Worm (Caenorhabditis elegans) whole organism, L1 larva: ENCODE results near the gene cyp-25A1.
A peak's percentile ranks its signal among the peaks of the same experiment; 100 is the strongest.
"Not testable (repeated sequence)": the region's sequence is repeated elsewhere in the genome, so short reads cannot be mapped to it uniquely, and the experiment has no call there.

Experiments
- C04F5.9 ChIP-seq: sonication (generic microtip); optimal IDR thresholded peaks from 2 replicates; lab custom pipeline; 2016; ENCODE audit warnings: missing genetic modification characterization, missing compliant biosample characterization
- C34B4.2 ChIP-seq: sonication (generic microtip); optimal IDR thresholded peaks from 2 replicates; lab custom pipeline; 2017; ENCODE audit warnings: mild to moderate bottlenecking, missing genetic modification characterization, missing compliant biosample characterization
- F16B12.6 ChIP-seq: fragments of 150-350 bp; optimal IDR thresholded peaks from 2 replicates; lab custom pipeline; 2014; ENCODE audit warnings: missing biosample characterization, missing genetic modification characterization
- Y116A8C.19 ChIP-seq: sonication (generic microtip); optimal IDR thresholded peaks from 2 replicates; lab custom pipeline; 2016; ENCODE audit warnings: missing compliant biosample characterization, missing genetic modification characterization, borderline replicate concordance
- ceh-63 ChIP-seq: fragments of 200-800 bp; sonication (Bioruptor generic); optimal IDR thresholded peaks from 2 replicates; lab custom pipeline; 2018; ENCODE audit warnings: mild to moderate bottlenecking, missing genetic modification characterization, missing compliant biosample characterization
- ceh-8 ChIP-seq: fragments of 200-800 bp; sonication (Bioruptor generic); optimal IDR thresholded peaks from 2 replicates; lab custom pipeline; 2018; ENCODE audit warnings: mild to moderate bottlenecking, missing genetic modification characterization, moderate library complexity, missing compliant biosample characterization
- ceh-82 ChIP-seq, 3 experiments: fragments of 150-350 bp in 1 of 3; sonication (generic microtip) in 2 of 3; optimal IDR thresholded peaks; 2 replicates each; lab custom pipeline; 2014 to 2017; ENCODE audit warnings: missing biosample characterization in 3 of 3, missing genetic modification characterization in 3 of 3
- ceh-88 ChIP-seq: fragments of 200-800 bp; sonication (Bioruptor generic); IDR thresholded peaks from 2 replicates; pipeline ENCODE4 v1.3.6; 2022; ENCODE audit warnings: missing genetic modification characterization, missing compliant biosample characterization
- dpl-1 ChIP-seq, 3 experiments: fragments of 150-350 bp in 2 of 3; sonication (generic microtip) in 1 of 3; optimal IDR thresholded peaks; 2 replicates each; lab custom pipeline; 2014 to 2017; ENCODE audit warnings: missing biosample characterization in 3 of 3, missing genetic modification characterization in 3 of 3, missing genetic modification reagents in 3 of 3
- dsc-1 ChIP-seq: sonication (generic microtip); optimal IDR thresholded peaks from 2 replicates; lab custom pipeline; 2016; ENCODE audit warnings: mild to moderate bottlenecking, missing genetic modification characterization, missing compliant biosample characterization
- efl-1 ChIP-seq, 4 experiments: fragments of 150-350 bp; optimal IDR thresholded peaks in 3 of 4; peaks in 1 of 4; 1 replicate in 1 of 4; 2 replicates in 3 of 4; lab custom pipeline; 2014; ENCODE audit warnings: missing biosample characterization in 2 of 4, missing genetic modification characterization in 2 of 4, missing genetic modification reagents in 2 of 4
- egl-13 ChIP-seq: sonication (generic microtip); optimal IDR thresholded peaks from 2 replicates; lab custom pipeline; 2016; ENCODE audit warnings: missing genotype, missing genetic modification reagents, missing genetic modification characterization, missing compliant biosample characterization
- egl-27 ChIP-seq, 2 experiments: fragments of 150-350 bp in 1 of 2; sonication (generic microtip); optimal IDR thresholded peaks; 3 replicates each; lab custom pipeline; 2017 to 2018; ENCODE audit warnings: missing biosample characterization in 2 of 2, missing genetic modification characterization in 2 of 2, missing genetic modification reagents in 2 of 2
- elt-2 ChIP-seq: sonication (generic microtip); optimal IDR thresholded peaks from 2 replicates; lab custom pipeline; 2016; ENCODE audit warnings: missing genetic modification characterization, mild to moderate bottlenecking, inconsistent platforms, missing compliant biosample characterization, missing genetic modification reagents
- fkh-8 ChIP-seq: sonication (generic microtip); optimal IDR thresholded peaks from 2 replicates; lab custom pipeline; 2016; ENCODE audit warnings: mild to moderate bottlenecking, missing genetic modification characterization, missing compliant biosample characterization
- fos-1 ChIP-seq: fragments of 150-350 bp; optimal IDR thresholded peaks from 2 replicates; lab custom pipeline; 2014; ENCODE audit warnings: missing biosample characterization, missing genetic modification characterization
- grh-1 ChIP-seq: fragments of 200-800 bp; sonication (Bioruptor generic); IDR thresholded peaks from 2 replicates; pipeline ENCODE4 v1.3.6; 2022; ENCODE audit warnings: missing genetic modification reagents, missing genetic modification characterization, missing compliant biosample characterization
- isw-1 ChIP-seq: fragments of 200-800 bp; sonication (Bioruptor generic); IDR thresholded peaks from 2 replicates; pipeline ENCODE4 v1.3.6; 2022; ENCODE audit warnings: missing genetic modification characterization, missing compliant biosample characterization
- lin-14 ChIP-seq: fragments of 200-800 bp; sonication (Bioruptor generic); optimal IDR thresholded peaks from 2 replicates; lab custom pipeline; 2018; ENCODE audit warnings: mild to moderate bottlenecking, missing genetic modification characterization, moderate library complexity, missing compliant biosample characterization
- lin-15B ChIP-seq: fragments of 150-350 bp; sonication (generic microtip); optimal IDR thresholded peaks from 3 replicates; lab custom pipeline; 2014; ENCODE audit warnings: missing biosample characterization, missing genetic modification characterization
- lin-35 ChIP-seq, 2 experiments: fragments of 150-350 bp; optimal IDR thresholded peaks; 2 replicates each; lab custom pipeline; 2014; ENCODE audit warnings: missing biosample characterization in 2 of 2, missing genetic modification characterization in 2 of 2, missing genetic modification reagents in 2 of 2
- lin-39 ChIP-seq: fragments of 150-350 bp; optimal IDR thresholded peaks from 2 replicates; lab custom pipeline; 2014; ENCODE audit warnings: missing biosample characterization, missing genetic modification reagents, missing genetic modification characterization
- lir-3 ChIP-seq: sonication (generic microtip); optimal IDR thresholded peaks from 2 replicates; lab custom pipeline; 2016; ENCODE audit warnings: mild to moderate bottlenecking, missing genetic modification characterization, moderate library complexity, missing compliant biosample characterization; ENCODE audit not compliant: poor library complexity
- lsy-2 ChIP-seq, 2 experiments: fragments of 150-350 bp; optimal IDR thresholded peaks; 2 replicates each; lab custom pipeline; 2014; ENCODE audit warnings: missing biosample characterization in 2 of 2, missing genetic modification characterization in 2 of 2
- mab-9 ChIP-seq: fragments of 200-800 bp; sonication (Bioruptor generic); IDR thresholded peaks from 2 replicates; pipeline ENCODE4 v1.3.6; 2022; ENCODE audit warnings: missing genetic modification reagents, missing genetic modification characterization, missing compliant biosample characterization
- nhr-12 ChIP-seq: sonication (generic microtip); optimal IDR thresholded peaks from 2 replicates; lab custom pipeline; 2017; ENCODE audit warnings: missing biosample characterization, missing genetic modification characterization
- nhr-19 ChIP-seq: fragments of 200-800 bp; sonication (Bioruptor generic); conservative IDR thresholded peaks from 2 replicates; pipeline ENCODE4 v1.3.6; 2022; ENCODE audit warnings: missing genetic modification characterization, missing compliant biosample characterization
- nhr-20 ChIP-seq: sonication (generic microtip); optimal IDR thresholded peaks from 2 replicates; lab custom pipeline; 2016; ENCODE audit warnings: mild to moderate bottlenecking, missing genetic modification characterization, missing compliant biosample characterization
- nhr-47 ChIP-seq: sonication (generic microtip); optimal IDR thresholded peaks from 2 replicates; lab custom pipeline; 2016; ENCODE audit warnings: mild to moderate bottlenecking, missing genetic modification characterization, moderate library complexity, missing compliant biosample characterization
- nhr-71 ChIP-seq: sonication (generic microtip); optimal IDR thresholded peaks from 2 replicates; lab custom pipeline; 2016; ENCODE audit warnings: mild to moderate bottlenecking, missing genetic modification characterization, moderate library complexity, missing compliant biosample characterization
- nhr-85 ChIP-seq: sonication (generic microtip); peaks from one replicate; lab custom pipeline; 2016; ENCODE audit warnings: missing genetic modification characterization, inconsistent platforms, missing compliant biosample characterization
- nhr-90 ChIP-seq: sonication (generic microtip); optimal IDR thresholded peaks from 2 replicates; lab custom pipeline; 2016; ENCODE audit warnings: mild to moderate bottlenecking, missing genetic modification characterization, missing compliant biosample characterization; ENCODE audit not compliant: poor library complexity
- pax-3 ChIP-seq: fragments of 200-800 bp; sonication (Bioruptor generic); optimal IDR thresholded peaks from 2 replicates; lab custom pipeline; 2018; ENCODE audit warnings: mild to moderate bottlenecking, missing genetic modification characterization, moderate library complexity, missing compliant biosample characterization
- rnt-1 ChIP-seq: sonication (generic microtip); optimal IDR thresholded peaks from 2 replicates; lab custom pipeline; 2016; ENCODE audit warnings: mild to moderate bottlenecking, missing genetic modification characterization, moderate library complexity, missing compliant biosample characterization
- snu-23 ChIP-seq: sonication (generic microtip); optimal IDR thresholded peaks from 2 replicates; lab custom pipeline; 2016; ENCODE audit warnings: missing genetic modification characterization, missing compliant biosample characterization
- sup-37 ChIP-seq: fragments of 200-800 bp; sonication (Bioruptor generic); optimal IDR thresholded peaks from 2 replicates; lab custom pipeline; 2018; ENCODE audit warnings: mild to moderate bottlenecking, missing genetic modification characterization, missing compliant biosample characterization
- swsn-7 ChIP-seq: sonication (generic microtip); optimal IDR thresholded peaks from 2 replicates; lab custom pipeline; 2016; ENCODE audit warnings: missing genetic modification characterization, missing compliant biosample characterization
- tbx-2 ChIP-seq: sonication (generic microtip); optimal IDR thresholded peaks from 2 replicates; lab custom pipeline; 2016; ENCODE audit warnings: missing genetic modification characterization, missing compliant biosample characterization
- unc-62 ChIP-seq: fragments of 150-350 bp; optimal IDR thresholded peaks from 2 replicates; lab custom pipeline; 2014; ENCODE audit warnings: missing biosample characterization, missing genetic modification reagents, missing genetic modification characterization
- unc-86 ChIP-seq: sonication (generic microtip); optimal IDR thresholded peaks from 2 replicates; lab custom pipeline; 2016; ENCODE audit warnings: missing genetic modification characterization, missing compliant biosample characterization
- unc-98 ChIP-seq: fragments of 200-800 bp; sonication (Bioruptor generic); IDR thresholded peaks from 2 replicates; pipeline ENCODE4 v1.3.6; 2022; ENCODE audit warnings: missing genetic modification characterization, missing compliant biosample characterization
- xbp-1 ChIP-seq: sonication (generic microtip); optimal IDR thresholded peaks from 2 replicates; lab custom pipeline; 2016; ENCODE audit warnings: missing genetic modification characterization, missing compliant biosample characterization
- ztf-11 ChIP-seq, 2 experiments: sonication (generic microtip); optimal IDR thresholded peaks; 2 replicates each; lab custom pipeline; 2016 to 2017; ENCODE audit warnings: missing genetic modification characterization in 2 of 2, missing biosample characterization in 1 of 2, missing compliant biosample characterization in 1 of 2

cyp-25A1 gene

DNA sequence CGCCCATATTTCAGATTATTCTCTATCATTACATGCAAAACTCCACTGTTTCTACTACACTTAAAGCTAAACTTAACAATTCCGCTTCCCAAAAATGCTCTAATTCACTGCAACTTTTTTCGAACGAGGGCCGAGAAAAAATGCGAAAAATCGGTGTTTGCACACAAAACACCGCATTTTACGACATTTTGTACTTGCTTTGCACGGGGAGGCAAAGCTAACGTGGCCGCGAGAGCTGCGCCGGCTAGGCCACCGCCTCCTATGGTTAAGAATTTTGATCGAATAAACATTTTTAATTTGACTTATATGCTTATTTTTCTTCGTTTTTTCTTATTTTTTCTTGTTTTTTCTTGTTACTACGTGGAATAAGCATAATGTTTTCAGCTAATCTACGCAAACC lies 22.5 kb downstream of the cyp-25A1 start (continued):
- TF ChIP-seq lir-3 (tag; lab: Kevin White, UChicago) = peak; percentile 61
- TF ChIP-seq lin-15B = peak; percentile 20
- peak; percentile 34 to 51 (median 51) for TF ChIP-seq dpl-1 (GFP tag; optimal IDR thresholded peaks at IDR 0.05; lab: Kevin White, UChicago)
- TF ChIP-seq lsy-2 (tag; optimal IDR thresholded peaks at IDR 0.05; lab: Kevin White, UChicago) = peak; percentile 77 to 86

DNA sequence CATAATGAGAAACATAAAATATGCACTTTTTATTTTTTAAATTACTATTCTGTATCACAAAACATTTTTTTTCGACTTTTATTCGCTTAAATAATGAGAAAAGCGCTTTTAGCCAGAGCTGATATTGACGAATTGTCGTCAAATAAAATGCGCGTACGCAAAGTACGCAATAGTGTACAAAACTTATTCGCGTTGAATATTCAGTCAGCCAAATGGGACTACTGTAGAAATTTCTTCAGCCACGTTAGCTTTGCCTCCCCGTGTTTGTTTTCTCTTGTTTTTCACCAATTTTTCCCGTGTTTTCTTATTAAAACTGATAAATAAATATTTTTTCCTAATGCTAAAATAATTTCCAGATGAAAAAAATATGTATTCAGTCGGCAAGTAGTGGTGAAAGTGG lies 24.6 kb downstream of the cyp-25A1 start:
- TF ChIP-seq C04F5.9 (tag; lab: Kevin White, UChicago) (peak; percentile 43), ztf-11 (tag; optimal IDR thresholded peaks at IDR 0.05; lab: Kevin White, UChicago) (peak in 1 of 2 experiments; percentile 23), nhr-20 (tag; lab: Kevin White, UChicago) (peak; percentile 52), lsy-2 (tag; optimal IDR thresholded peaks at IDR 0.05; lab: Kevin White, UChicago) (peak; percentile 79 to 93), F16B12.6 (tag; lab: Kevin White, UChicago) (peak; percentile 56), pax-3 (tag; lab: Kevin White, UChicago) (peak; percentile 71), dsc-1 (tag; lab: Kevin White, UChicago) (peak; percentile 59), efl-1 (optimal IDR thresholded peaks at IDR 0.05; lab: Kevin White, UChicago) (peak; percentile 2 to 58), nhr-71 (tag; lab: Kevin White, UChicago) (peak; percentile 79), fkh-8 (tag; lab: Kevin White, UChicago) (peak; percentile 40), tbx-2 (peak; percentile 35), snu-23 (GFP tag; lab: Kevin White, UChicago) (peak; percentile 64), isw-1 (GFP tag; lab: Robert Waterston, UW) (peak; percentile 95), ceh-88 (GFP tag; lab: Robert Waterston, UW) (peak; percentile 95), lir-3 (tag; lab: Kevin White, UChicago) (peak; percentile 75), nhr-47 (peak; percentile 74), mab-9 (peak; percentile 90), nhr-85 (peak; percentile 82), nhr-19 (peak; percentile 99), nhr-90 (peak; percentile 50), grh-1 (GFP tag; lab: Robert Waterston, UW) (peak; percentile 92), dpl-1 (GFP tag; optimal IDR thresholded peaks at IDR 0.05; lab: Kevin White, UChicago) (peak in 2 of 3 experiments; percentile 28 to 45), xbp-1 (peak; percentile 46), unc-98 (GFP tag; lab: Robert Waterston, UW) (peak; percentile 78; the same call in 1 of the 2 replicates), rnt-1 (tag; lab: Kevin White, UChicago) (peak; percentile 39), egl-13 (tag; lab: Kevin White, UChicago) (peak; percentile 10), unc-86 (tag; lab: Kevin White, UChicago) (peak; percentile 26), swsn-7 (tag; lab: Kevin White, UChicago) (peak; percentile 34), lin-14 (peak; percentile 58)
- TF ChIP-seq efl-1 (GFP tag; optimal IDR thresholded peaks at IDR 0.05 in 1 of 2; lab: Kevin White, UChicago) = not testable (repeated sequence)

DNA sequence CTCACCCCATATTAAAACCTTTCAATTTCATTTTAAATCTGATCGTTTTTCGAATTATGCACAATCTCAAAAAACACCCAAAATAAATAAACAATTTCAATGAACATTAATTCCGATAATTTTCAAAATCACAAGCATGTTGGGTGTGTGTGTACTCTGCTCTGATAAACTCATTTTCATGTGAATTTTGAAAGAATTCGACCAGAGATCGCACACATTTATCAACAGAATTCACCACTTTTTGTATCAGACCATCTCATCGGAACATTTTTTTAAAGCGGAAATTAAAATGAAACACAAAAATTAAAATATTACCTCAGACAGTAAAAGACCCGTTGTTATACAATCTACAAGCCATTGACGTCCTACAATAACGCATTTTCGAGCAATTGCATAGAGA lies 25.6 kb downstream of the cyp-25A1 start:
- TF ChIP-seq efl-1 (optimal IDR thresholded peaks at IDR 0.05; lab: Kevin White, UChicago) = not testable (repeated sequence)
- TF ChIP-seq efl-1 (GFP tag; optimal IDR thresholded peaks at IDR 0.05 in 1 of 2; lab: Kevin White, UChicago) (peak in 1 of 2 experiments; percentile 84), nhr-19 (peak; percentile 75), elt-2 (peak; percentile 61), lin-35 (GFP tag; optimal IDR thresholded peaks at IDR 0.05; lab: Kevin White, UChicago) (peak in 1 of 2 experiments; percentile 52), nhr-71 (tag; lab: Kevin White, UChicago) (peak; percentile 6)
- TF ChIP-seq, all 84 proteins: peak for 5; not testable (repeated sequence) for 79

DNA sequence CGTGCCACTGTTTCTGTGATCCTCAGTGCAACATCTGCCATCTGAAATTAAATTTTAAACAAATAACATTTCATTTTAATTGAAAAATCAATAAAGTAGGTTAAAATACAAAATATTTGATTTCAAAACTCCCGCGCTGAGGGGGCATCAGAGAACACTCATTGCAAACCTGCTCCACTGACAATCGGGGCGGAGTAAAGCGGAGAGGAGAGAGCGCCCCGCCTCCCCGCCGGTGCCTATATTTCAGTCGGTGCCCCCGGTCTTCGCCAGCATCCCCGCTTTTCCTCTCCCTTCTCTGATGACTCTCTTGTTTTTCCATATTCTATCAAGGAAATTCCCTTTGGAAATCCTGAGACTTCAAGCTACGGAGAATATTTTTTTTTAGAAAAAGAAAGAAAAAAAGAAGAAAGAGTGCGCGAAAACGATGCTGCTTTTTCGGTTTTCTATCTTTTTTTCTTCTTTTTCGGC lies 30.6 kb downstream of the cyp-25A1 start, which contains the start of gene brc-1:
Gene brc-1 (minus strand): TSS at position 51 of the 468 bp plus-strand sequence.
- TF ChIP-seq nhr-85 = peak; percentile 81
- TF ChIP-seq egl-27 (tag; optimal IDR thresholded peaks at IDR 0.05; lab: Kevin White, UChicago) = no peak
- no peak for TF ChIP-seq ceh-63 (GFP tag; lab: Kevin White, UChicago)
- TF ChIP-seq ceh-8 (GFP tag; lab: Kevin White, UChicago) = peak; percentile 85
- peak; percentile 91 for TF ChIP-seq nhr-47
- no peak for TF ChIP-seq unc-62 (GFP tag; lab: Kevin White, UChicago)
- TF ChIP-seq lin-35 (GFP tag; optimal IDR thresholded peaks at IDR 0.05; lab: Kevin White, UChicago) = peak; percentile 96 to 97
- peak; percentile 93 to 96 for TF ChIP-seq lsy-2 (tag; optimal IDR thresholded peaks at IDR 0.05; lab: Kevin White, UChicago)
- TF ChIP-seq Y116A8C.19 (tag; lab: Kevin White, UChicago) = no peak
- peak; percentile 82 for TF ChIP-seq dsc-1 (tag; lab: Kevin White, UChicago)
- peak; percentile 69 for TF ChIP-seq fos-1 (tag; lab: Kevin White, UChicago)
- no peak for TF ChIP-seq C34B4.2 (tag; lab: Kevin White, UChicago)
- peak; percentile 85 for TF ChIP-seq egl-13 (tag; lab: Kevin White, UChicago)
- TF ChIP-seq mab-9 = peak; percentile 78
- TF ChIP-seq lin-39 (tag; lab: Kevin White, UChicago) = peak; percentile 33
- peak; percentile 52; the same call in 1 of the 2 replicates for TF ChIP-seq ceh-88 (GFP tag; lab: Robert Waterston, UW)
- TF ChIP-seq nhr-12 = no peak
- TF ChIP-seq snu-23 (GFP tag; lab: Kevin White, UChicago) = peak; percentile 90
- peak; percentile 54 for TF ChIP-seq sup-37 (GFP tag; lab: Kevin White, UChicago)
- peak; percentile 75 to 96 (median 75) for TF ChIP-seq ceh-82 (tag; optimal IDR thresholded peaks at IDR 0.05; lab: Kevin White, UChicago)
